Worm (Caenorhabditis elegans) whole organism, L3 larva: ENCODE measurements around the gene dhs-28.

ENCODE experiments used
- R02D3.7 ChIP-seq: fragments of 150-350 bp; optimal IDR thresholded peaks from 2 replicates; lab custom pipeline; 2014; ENCODE audit warnings: missing biosample characterization, missing genetic modification characterization
- ZK546.5 ChIP-seq: sonication (generic microtip); optimal IDR thresholded peaks from 2 replicates; lab custom pipeline; 2017; ENCODE audit warnings: missing biosample characterization, missing genetic modification characterization
- aly-2 ChIP-seq: fragments of 150-350 bp; optimal IDR thresholded peaks from 2 replicates; lab custom pipeline; 2014; ENCODE audit warnings: missing biosample characterization, missing genetic modification characterization
- ceh-16 ChIP-seq: sonication (generic microtip); optimal IDR thresholded peaks from 2 replicates; lab custom pipeline; 2017; ENCODE audit warnings: missing biosample characterization, missing genetic modification characterization
- ceh-82 ChIP-seq: fragments of 150-350 bp; optimal IDR thresholded peaks from 2 replicates; lab custom pipeline; 2014; ENCODE audit warnings: missing biosample characterization, missing genetic modification characterization
- ceh-9 ChIP-seq: sonication (generic microtip); optimal IDR thresholded peaks from 2 replicates; lab custom pipeline; 2018; ENCODE audit warnings: missing biosample characterization, missing genetic modification characterization
- egl-5 ChIP-seq: fragments of 150-350 bp; optimal IDR thresholded peaks from 2 replicates; lab custom pipeline; 2017; ENCODE audit warnings: missing biosample characterization, missing genetic modification reagents, missing genetic modification characterization, inconsistent platforms
- elt-2 ChIP-seq: sonication (generic microtip); optimal IDR thresholded peaks from 2 replicates; lab custom pipeline; 2016; ENCODE audit warnings: missing genetic modification reagents, mild to moderate bottlenecking, missing genetic modification characterization, missing compliant biosample characterization
- eor-1 ChIP-seq, 2 experiments: fragments of 150-350 bp; optimal IDR thresholded peaks; 2 replicates each; lab custom pipeline; 2014 to 2018; ENCODE audit warnings: missing biosample characterization in 2 of 2, missing genetic modification characterization in 2 of 2
- fkh-10 ChIP-seq: sonication (generic microtip); optimal IDR thresholded peaks from 2 replicates; lab custom pipeline; 2017; ENCODE audit warnings: missing biosample characterization, missing genetic modification reagents, missing genetic modification characterization
- fkh-2 ChIP-seq: fragments of 150-350 bp; optimal IDR thresholded peaks from 2 replicates; lab custom pipeline; 2014; ENCODE audit warnings: missing biosample characterization, missing genetic modification reagents, missing genetic modification characterization
- fos-1 ChIP-seq: fragments of 150-350 bp; optimal IDR thresholded peaks from 2 replicates; lab custom pipeline; 2014; ENCODE audit warnings: missing biosample characterization, missing genetic modification characterization
- jun-1 ChIP-seq: fragments of 150-350 bp; optimal IDR thresholded peaks from 2 replicates; lab custom pipeline; 2014; ENCODE audit warnings: missing biosample characterization, missing genetic modification reagents, missing genetic modification characterization
- lin-15B ChIP-seq: fragments of 150-350 bp; optimal IDR thresholded peaks from 2 replicates; lab custom pipeline; 2014; ENCODE audit warnings: missing biosample characterization, missing genetic modification characterization
- lin-39 ChIP-seq: fragments of 150-350 bp; optimal IDR thresholded peaks from 2 replicates; lab custom pipeline; 2018; ENCODE audit warnings: missing biosample characterization, missing genetic modification reagents, missing genetic modification characterization
- lsy-12 ChIP-seq: sonication (generic microtip); optimal IDR thresholded peaks from 2 replicates; lab custom pipeline; 2016; ENCODE audit warnings: mild to moderate bottlenecking, missing genetic modification characterization, missing compliant biosample characterization
- mml-1 ChIP-seq: fragments of 150-350 bp; sonication (generic microtip); optimal IDR thresholded peaks from 3 replicates; lab custom pipeline; 2014; ENCODE audit warnings: missing biosample characterization, missing genetic modification characterization
- nfya-1 ChIP-seq: sonication (generic microtip); optimal IDR thresholded peaks from 2 replicates; lab custom pipeline; 2017; ENCODE audit warnings: missing genetic modification characterization, mild to moderate bottlenecking, missing compliant biosample characterization, antibody characterized with exemption, moderate library complexity; ENCODE audit not compliant: insufficient read depth
- nhr-12 ChIP-seq: fragments of 150-350 bp; optimal IDR thresholded peaks from 2 replicates; lab custom pipeline; 2014; ENCODE audit warnings: missing biosample characterization, missing genetic modification characterization
- nhr-23 ChIP-seq: fragments of 150-350 bp; optimal IDR thresholded peaks from 2 replicates; lab custom pipeline; 2014; ENCODE audit warnings: missing biosample characterization, missing genetic modification reagents, missing genetic modification characterization
- nhr-237 ChIP-seq: fragments of 150-350 bp; optimal IDR thresholded peaks from 2 replicates; lab custom pipeline; 2014; ENCODE audit warnings: missing biosample characterization, missing genetic modification characterization
- nhr-25 ChIP-seq: sonication (generic microtip); optimal IDR thresholded peaks from 2 replicates; lab custom pipeline; 2017; ENCODE audit warnings: missing biosample characterization, missing genetic modification characterization
- nhr-28 ChIP-seq: fragments of 150-350 bp; optimal IDR thresholded peaks from 2 replicates; lab custom pipeline; 2014; ENCODE audit warnings: missing biosample characterization, missing genetic modification characterization
- nhr-43 ChIP-seq: sonication (generic microtip); optimal IDR thresholded peaks from 2 replicates; lab custom pipeline; 2016; ENCODE audit warnings: mild to moderate bottlenecking, missing genetic modification characterization, missing compliant biosample characterization; ENCODE audit not compliant: poor library complexity, severe bottlenecking
- nhr-76 ChIP-seq: fragments of 150-350 bp; sonication (generic microtip); optimal IDR thresholded peaks from 5 replicates; lab custom pipeline; 2014; ENCODE audit warnings: missing biosample characterization, missing genetic modification characterization
- nhr-77 ChIP-seq: fragments of 150-350 bp; optimal IDR thresholded peaks from 2 replicates; lab custom pipeline; 2014; ENCODE audit warnings: missing biosample characterization, missing genetic modification characterization
- pha-4 ChIP-seq: fragments of 150-350 bp; optimal IDR thresholded peaks from 2 replicates; lab custom pipeline; 2014; ENCODE audit warnings: missing biosample characterization, missing genetic modification reagents, missing genetic modification characterization
- pqm-1 ChIP-seq: fragments of 150-350 bp; optimal IDR thresholded peaks from 2 replicates; lab custom pipeline; 2017; ENCODE audit warnings: missing biosample characterization, missing genetic modification characterization, inconsistent platforms
- skn-1 ChIP-seq: fragments of 150-350 bp; optimal IDR thresholded peaks from 2 replicates; lab custom pipeline; 2014; ENCODE audit warnings: missing biosample characterization, missing genetic modification characterization
- snpc-4 ChIP-seq: fragments of 150-350 bp; optimal IDR thresholded peaks from 2 replicates; lab custom pipeline; 2014; ENCODE audit warnings: missing biosample characterization, missing genetic modification characterization
- tbx-2 ChIP-seq: sonication (generic microtip); optimal IDR thresholded peaks from 2 replicates; lab custom pipeline; 2016; ENCODE audit warnings: mild to moderate bottlenecking, missing genetic modification characterization, missing compliant biosample characterization
- unc-39 ChIP-seq: sonication (generic microtip); optimal IDR thresholded peaks from 4 replicates; lab custom pipeline; 2017; ENCODE audit warnings: missing biosample characterization, missing genetic modification characterization
- zag-1 ChIP-seq: fragments of 150-350 bp; optimal IDR thresholded peaks from 2 replicates; lab custom pipeline; 2014; ENCODE audit warnings: missing biosample characterization, missing genetic modification characterization
- ztf-11 ChIP-seq: fragments of 150-350 bp; optimal IDR thresholded peaks from 2 replicates; lab custom pipeline; 2014; ENCODE audit warnings: missing biosample characterization, missing genetic modification characterization
- ztf-4 ChIP-seq: fragments of 150-350 bp; optimal IDR thresholded peaks from 2 replicates; lab custom pipeline; 2014; ENCODE audit warnings: missing biosample characterization, missing genetic modification characterization

dhs-28 gene

ce11 chrX:6790457-6790856 is 27.8 kb upstream of the dhs-28 start:
- TF ChIP-seq ceh-16 (tag; lab: Kevin White, UChicago), result no peak
- TF ChIP-seq lsy-12, result no peak
- no peak for TF ChIP-seq eor-1 (tag; optimal IDR thresholded peaks at IDR 0.05; lab: Kevin White, UChicago)
- TF ChIP-seq nhr-237 (tag; lab: Kevin White, UChicago), result no peak
- TF ChIP-seq elt-2, result peak; percentile 48
- no peak for TF ChIP-seq ztf-11 (tag; lab: Kevin White, UChicago)
- TF ChIP-seq ceh-9 (tag; lab: Kevin White, UChicago), result no peak
- no peak for TF ChIP-seq fkh-10 (GFP tag; lab: Kevin White, UChicago)
- TF ChIP-seq mml-1 (tag; lab: Kevin White, UChicago), result no peak
- TF ChIP-seq zag-1 (tag; lab: Kevin White, UChicago), result no peak
- peak; percentile 1 for TF ChIP-seq pha-4 (tag; lab: Kevin White, UChicago)
- TF ChIP-seq ztf-4 (tag; lab: Kevin White, UChicago), result no peak
- TF ChIP-seq R02D3.7 (tag; lab: Kevin White, UChicago), result no peak
- TF ChIP-seq snpc-4 (tag; lab: Kevin White, UChicago), result no peak
- no peak for TF ChIP-seq unc-39 (tag; lab: Kevin White, UChicago)
- TF ChIP-seq tbx-2, result no peak
- TF ChIP-seq nfya-1 (tag; lab: Kevin White, UChicago), result no peak
- no peak for TF ChIP-seq egl-5 (tag; lab: Kevin White, UChicago)
- no peak for TF ChIP-seq jun-1 (tag; lab: Kevin White, UChicago)
- TF ChIP-seq pqm-1, result peak; percentile 48

DNA sequence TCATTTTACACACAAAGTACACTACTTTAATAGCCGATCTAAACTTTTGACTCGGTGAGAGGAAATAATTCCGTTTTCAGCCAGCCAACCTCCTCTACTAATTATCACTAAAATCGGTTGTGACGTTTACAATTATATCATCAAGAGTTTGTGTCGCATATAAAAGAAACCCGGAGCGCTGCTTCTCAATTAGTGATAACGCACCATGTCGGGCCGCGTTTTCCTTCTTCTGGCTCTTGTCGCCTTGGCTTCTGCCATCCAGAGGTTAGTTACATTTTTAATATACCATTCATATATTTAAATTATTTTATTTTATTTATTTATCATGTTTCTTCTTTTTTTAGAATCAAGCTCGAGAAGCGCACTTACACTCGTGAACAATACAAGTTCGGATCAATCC is 27.3 kb upstream of the dhs-28 start, which contains the start of gene asp-3:
Gene asp-3 (plus strand): TSS at position 79 of the 400 bp plus-strand sequence.
- TF ChIP-seq nhr-12 (tag; lab: Kevin White, UChicago) (no peak), nhr-25 (no peak), zag-1 (tag; lab: Kevin White, UChicago) (no peak), lin-15B (tag; lab: Kevin White, UChicago) (no peak), eor-1 (tag; optimal IDR thresholded peaks at IDR 0.05; lab: Kevin White, UChicago) (no peak), aly-2 (no peak), nhr-76 (tag; lab: Kevin White, UChicago) (no peak), pha-4 (tag; lab: Kevin White, UChicago) (peak; percentile 2), tbx-2 (no peak), lin-39 (tag; lab: Kevin White, UChicago) (no peak), ceh-82 (tag; lab: Kevin White, UChicago) (no peak), nhr-23 (no peak), nhr-28 (tag; lab: Kevin White, UChicago) (no peak), fkh-2 (tag; lab: Kevin White, UChicago) (no peak), nhr-43 (tag; lab: Kevin White, UChicago) (no peak), unc-39 (tag; lab: Kevin White, UChicago) (no peak), ztf-11 (tag; lab: Kevin White, UChicago) (no peak), lsy-12 (no peak), pqm-1 (peak; percentile 41), elt-2 (peak; percentile 68), ZK546.5 (tag; lab: Kevin White, UChicago) (no peak)
- TF ChIP-seq, all 47 proteins: peak for 3

ce11 chrX:6792281-6793003 is 25.8 kb upstream of the dhs-28 start:
- no peak for TF ChIP-seq skn-1 (tag; lab: Kevin White, UChicago)
- peak; percentile 59 for TF ChIP-seq pha-4 (tag; lab: Kevin White, UChicago)
- peak; percentile 5 for TF ChIP-seq pqm-1
- no peak for TF ChIP-seq ceh-82 (tag; lab: Kevin White, UChicago)
- TF ChIP-seq nhr-77 (tag; lab: Kevin White, UChicago), result peak; percentile 1
- TF ChIP-seq ceh-9 (tag; lab: Kevin White, UChicago), result no peak
- peak; percentile 24 for TF ChIP-seq jun-1 (tag; lab: Kevin White, UChicago)
- TF ChIP-seq fos-1 (tag; lab: Kevin White, UChicago), result peak; percentile 4
- TF ChIP-seq egl-5 (tag; lab: Kevin White, UChicago), result no peak
- peak; percentile 77 for TF ChIP-seq elt-2
- TF ChIP-seq, all 47 proteins: peak for 6
